Fruit fly (Drosophila melanogaster): ENCODE data around the gene Npc2h.

Gene Npc2h

DNA sequence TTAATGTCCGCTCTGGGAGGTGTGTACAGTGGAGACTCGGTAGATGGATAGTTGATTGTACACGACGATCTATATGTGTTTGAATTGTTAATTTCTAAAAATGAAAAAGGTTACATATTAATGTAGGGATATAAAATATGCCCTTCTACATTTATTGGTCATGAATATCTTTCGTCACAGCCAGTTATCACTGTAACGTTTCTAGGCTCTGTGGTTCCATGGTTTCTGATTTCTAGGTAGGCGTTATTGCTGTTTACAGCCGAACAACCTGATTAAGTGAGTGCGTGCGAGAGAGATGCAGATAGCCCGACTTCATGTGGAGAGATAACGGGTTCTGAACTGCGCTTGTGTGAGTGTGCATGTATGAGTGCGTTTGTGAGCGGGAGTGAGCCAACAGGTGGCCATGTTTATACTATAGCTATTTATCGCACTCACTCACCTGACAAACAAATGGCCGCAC lies 35.6 kb upstream of the Npc2h start (continued):
- TF ChIP-seq Side (GFP tag; optimal IDR thresholded peaks at IDR 0.05) (peak; percentile 95), pros (GFP tag; optimal IDR thresholded peaks at IDR 0.05) (peak; percentile 13), ewg (GFP tag; optimal IDR thresholded peaks at IDR 0.05) (peak; percentile 83), pnt (GFP tag; optimal IDR thresholded peaks at IDR 0.05) (peak; percentile 96), CG15269 (tag; optimal IDR thresholded peaks at IDR 0.05) (peak; percentile 91), CG12219 (GFP tag; optimal IDR thresholded peaks at IDR 0.05) (peak; percentile 91), chn (GFP tag; optimal IDR thresholded peaks at IDR 0.05) (peak; percentile 95), CG8281 (tag; optimal IDR thresholded peaks at IDR 0.05) (no peak), pho (GFP tag; optimal IDR thresholded peaks at IDR 0.05) (peak; percentile 89), CG2875 (GFP tag; optimal IDR thresholded peaks at IDR 0.05) (peak; percentile 71), CG5180 (GFP tag; optimal IDR thresholded peaks at IDR 0.05) (peak; percentile 74), Xrp1 (GFP tag; IDR thresholded peaks at IDR 0.05) (peak; percentile 97), CG4617 (GFP tag; optimal IDR thresholded peaks at IDR 0.05; ENCODE audit: borderline replicate concordance) (peak; percentile 86), BtbVII (GFP tag; optimal IDR thresholded peaks at IDR 0.05) (peak; percentile 86), B-H2 (GFP tag; optimal IDR thresholded peaks at IDR 0.05) (peak; percentile 78), Dll (GFP tag; IDR thresholded peaks at IDR 0.05; ENCODE audit: partially characterized antibody) (0 out of 4 replicates have a peak, but pooled peaks have one; percentile 18), CG6813 (GFP tag; optimal IDR thresholded peaks at IDR 0.05) (peak; percentile 90), pum (GFP tag; optimal IDR thresholded peaks at IDR 0.05) (peak; percentile 95), CkIIα-i1 (GFP tag; IDR thresholded peaks at IDR 0.05) (peak; percentile 70), CG17568 (GFP tag; optimal IDR thresholded peaks at IDR 0.05) (peak; percentile 77), CG4820 (GFP tag; optimal IDR thresholded peaks at IDR 0.05) (peak; percentile 96), Dad (GFP tag; optimal IDR thresholded peaks at IDR 0.05) (peak; percentile 93), tx (GFP tag; optimal IDR thresholded peaks at IDR 0.05) (peak; percentile 90), CG14441 (GFP tag; IDR thresholded peaks at IDR 0.05) (peak; percentile 95), ERR (GFP tag; optimal IDR thresholded peaks at IDR 0.05) (peak; percentile 93), Max (GFP tag; optimal IDR thresholded peaks at IDR 0.05) (peak; percentile 90), CG2120 (GFP tag; optimal IDR thresholded peaks at IDR 0.05) (peak; percentile 95), Elba2 (GFP tag; optimal IDR thresholded peaks at IDR 0.05) (peak; percentile 84), Awh (GFP tag; IDR thresholded peaks at IDR 0.05) (peak; percentile 88), zen2 (GFP tag; IDR thresholded peaks at IDR 0.05; ENCODE audit: partially characterized antibody) (no peak), CG4360 (GFP tag; IDR thresholded peaks at IDR 0.05) (peak; percentile 68; the same call in 1 of the 2 replicates), maf-S (GFP tag; optimal IDR thresholded peaks at IDR 0.05) (peak; percentile 92), BEAF-32 (GFP tag; optimal IDR thresholded peaks at IDR 0.05) (no peak), CG43689 (GFP tag; IDR thresholded peaks at IDR 0.05) (peak; percentile 83), Spps (tag; optimal IDR thresholded peaks at IDR 0.05) (peak; percentile 90), CG34224 (GFP tag; IDR thresholded peaks at IDR 0.05; ENCODE audit: partially characterized antibody) (no peak), onecut (GFP tag; IDR thresholded peaks at IDR 0.05) (peak; percentile 90), Gsc (GFP tag; IDR thresholded peaks at IDR 0.05) (peak; percentile 92), Dip2 (GFP tag; IDR thresholded peaks at IDR 0.05) (peak; percentile 47; the same call in 1 of the 2 replicates), CG34376 (GFP tag; optimal IDR thresholded peaks at IDR 0.05) (peak; percentile 87), Hr78 (GFP tag; optimal IDR thresholded peaks at IDR 0.05) (peak in 1 of 2 experiments; percentile 71), CG6854 (GFP tag; optimal IDR thresholded peaks at IDR 0.05) (peak; percentile 70), wor (GFP tag; IDR thresholded peaks at IDR 0.05) (peak; percentile 88), E2f1 (GFP tag; IDR thresholded peaks at IDR 0.05) (peak; percentile 96), CG1647 (GFP tag; optimal IDR thresholded peaks at IDR 0.05) (peak; percentile 86), fd102C (GFP tag; optimal IDR thresholded peaks at IDR 0.05) (peak; percentile 85), otp (GFP tag; IDR thresholded peaks at IDR 0.05) (no peak; the same call in 2 of the 3 replicates), CG10543 (GFP tag; optimal IDR thresholded peaks at IDR 0.05) (peak; percentile 91), Stat92E (GFP tag; optimal IDR thresholded peaks at IDR 0.05) (peak in 1 of 3 experiments; percentile 77)

All from whole organism, embryonic.